Worm (Caenorhabditis elegans): ENCODE results near the gene gfl-1.
A peak's percentile ranks its signal among the peaks of the same experiment; 100 is the strongest.

The gfl-1 gene

DNA sequence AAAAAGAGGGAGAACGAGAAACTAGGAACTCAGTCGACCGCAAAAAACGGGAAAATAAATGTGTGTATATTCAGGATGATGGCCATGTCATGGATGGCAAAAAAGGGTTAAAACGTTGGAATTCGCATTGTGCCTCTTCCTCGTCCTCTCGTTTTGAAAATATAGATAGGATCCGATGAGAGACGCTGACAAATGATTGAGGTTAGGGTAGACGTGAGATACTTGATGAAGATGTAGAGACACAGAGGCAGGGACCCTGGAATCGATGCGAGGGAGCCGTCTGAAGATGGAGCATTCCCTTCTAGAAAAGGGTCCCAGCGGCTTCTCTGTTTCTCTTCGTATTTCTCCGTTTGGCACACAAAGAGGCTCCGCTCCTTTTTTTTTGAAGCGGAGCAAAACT lies 26.2 kb upstream of the gfl-1 start (continued):
- TF ChIP-seq snu-23 (GFP tag; optimal IDR thresholded peaks at IDR 0.05) = peak; percentile 24
- peak in 1 of 3 experiments; percentile 22 for TF ChIP-seq dpl-1 (GFP tag; optimal IDR thresholded peaks at IDR 0.05)
- no peak for TF ChIP-seq fos-1 (tag; optimal IDR thresholded peaks at IDR 0.05)
- no peak for TF ChIP-seq ztf-11 (tag; optimal IDR thresholded peaks at IDR 0.05)
- peak; percentile 39 for TF ChIP-seq swsn-7 (tag; optimal IDR thresholded peaks at IDR 0.05)
- no peak for TF ChIP-seq sup-37 (GFP tag; optimal IDR thresholded peaks at IDR 0.05)
- peak; percentile 4 for TF ChIP-seq nhr-71 (tag; optimal IDR thresholded peaks at IDR 0.05)
- TF ChIP-seq elt-2 (tag; optimal IDR thresholded peaks at IDR 0.05) = no peak
- TF ChIP-seq lin-14 (GFP tag; optimal IDR thresholded peaks at IDR 0.05) = peak; percentile 89
- TF ChIP-seq tbx-2 (tag; optimal IDR thresholded peaks at IDR 0.05) = peak; percentile 32
- no peak for TF ChIP-seq aly-2 (tag; optimal IDR thresholded peaks at IDR 0.05)
- TF ChIP-seq egl-13 (tag; optimal IDR thresholded peaks at IDR 0.05) = no peak

DNA sequence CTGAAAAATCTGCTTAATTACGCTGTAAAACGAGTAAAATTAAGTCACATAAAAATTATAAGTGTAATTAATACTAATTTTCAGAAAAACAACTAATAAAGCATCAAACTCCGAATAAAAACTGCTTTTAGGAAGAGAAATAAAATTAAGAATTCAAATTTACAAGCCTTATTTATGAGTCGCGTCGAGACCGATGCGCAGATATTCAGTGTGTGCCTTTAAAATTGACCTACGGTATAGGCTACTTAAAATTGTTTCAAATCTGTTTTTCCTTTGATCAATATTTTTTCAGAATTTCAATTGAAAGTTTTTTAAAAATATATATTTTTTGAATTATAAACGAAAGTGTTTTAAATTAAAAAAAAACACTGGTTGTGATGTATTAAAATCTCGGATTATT lies 22.9 kb upstream of the gfl-1 start, which contains the start of gene sms-1:
TSS of gene sms-1 (minus strand) at position 6 of the 400 bp plus-strand sequence.
- TF ChIP-seq unc-98 (GFP tag; IDR thresholded peaks at IDR 0.05) (no peak), ztf-4 (tag; optimal IDR thresholded peaks at IDR 0.05) (no peak), unc-30 (tag; optimal IDR thresholded peaks at IDR 0.05) (no peak), ceh-88 (GFP tag; IDR thresholded peaks at IDR 0.05) (no peak), ztf-11 (tag; optimal IDR thresholded peaks at IDR 0.05) (no peak), unc-130 (tag; optimal IDR thresholded peaks at IDR 0.05) (no peak), blmp-1 (tag; optimal IDR thresholded peaks at IDR 0.05) (no peak), unc-62 (GFP tag; optimal IDR thresholded peaks at IDR 0.05) (no peak)

DNA sequence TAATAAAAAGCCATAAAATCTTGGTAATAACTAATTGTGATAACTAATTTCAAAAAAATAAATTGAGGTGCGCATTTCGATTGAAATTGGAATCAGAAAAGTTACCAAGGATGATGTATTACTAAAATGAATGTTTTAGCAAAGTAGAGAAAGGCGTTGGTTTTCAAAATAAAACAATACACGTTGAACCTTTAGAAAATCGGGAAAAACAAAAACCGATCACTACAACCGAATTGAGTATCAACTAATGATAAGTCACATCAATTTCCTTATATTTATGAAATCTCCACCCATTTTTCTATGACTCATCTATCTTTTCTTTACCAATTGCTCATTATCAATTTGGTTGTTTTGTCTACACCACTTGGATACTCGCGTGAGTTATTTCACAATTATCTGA lies 20.7 kb upstream of the gfl-1 start, which contains the start of gene H21P03.10:
TSS of gene H21P03.10 (plus strand) at position 301 of the 400 bp plus-strand sequence.
- TF ChIP-seq mdl-1 (tag; optimal IDR thresholded peaks at IDR 0.05) = no peak
- no peak for TF ChIP-seq sptf-1 (tag; optimal IDR thresholded peaks at IDR 0.05)
- no peak for TF ChIP-seq nhr-76 (tag; optimal IDR thresholded peaks at IDR 0.05)
- TF ChIP-seq unc-98 (GFP tag; IDR thresholded peaks at IDR 0.05) = no peak
- no peak for TF ChIP-seq unc-86 (tag; optimal IDR thresholded peaks at IDR 0.05)

DNA sequence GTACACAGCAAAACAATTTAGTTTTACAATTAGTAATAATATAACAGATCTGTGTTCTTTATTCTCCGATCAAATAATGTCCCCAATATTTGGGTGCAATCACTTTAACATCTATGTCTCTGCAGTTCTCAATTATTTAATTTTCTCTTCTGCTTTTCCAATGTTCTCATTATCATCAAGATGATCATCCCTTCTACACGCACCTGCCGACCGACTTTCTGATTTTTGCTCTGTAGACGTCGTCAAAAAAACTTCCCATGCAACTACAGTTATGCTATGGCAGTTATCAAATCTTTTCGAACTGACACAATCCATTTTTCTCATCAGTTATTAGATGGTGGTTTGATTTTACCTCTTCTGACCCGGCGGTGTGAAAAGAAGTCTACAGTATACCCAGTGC lies 17.4 kb upstream of the gfl-1 start:
- TF ChIP-seq irx-1 (tag; optimal IDR thresholded peaks at IDR 0.05) (no peak), ets-5 (GFP tag; IDR thresholded peaks at IDR 0.05) (no peak), ceh-8 (GFP tag; optimal IDR thresholded peaks at IDR 0.05) (no peak), efl-1 (optimal IDR thresholded peaks at IDR 0.05) (no peak), efl-1 (GFP tag; optimal IDR thresholded peaks at IDR 0.05 in 1 of 2) (no peak), aha-1 (tag; optimal IDR thresholded peaks at IDR 0.05) (no peak), nhr-90 (tag; optimal IDR thresholded peaks at IDR 0.05; ENCODE audit: poor library complexity) (peak; percentile 8), fkh-8 (tag; optimal IDR thresholded peaks at IDR 0.05) (no peak), egl-13 (tag; optimal IDR thresholded peaks at IDR 0.05) (no peak), hlh-4 (tag; optimal IDR thresholded peaks at IDR 0.05) (no peak), zip-4 (GFP tag; optimal IDR thresholded peaks at IDR 0.05) (no peak), pax-3 (tag; optimal IDR thresholded peaks at IDR 0.05) (no peak), nhr-237 (tag; optimal IDR thresholded peaks at IDR 0.05) (no peak), lin-13 (GFP tag; optimal IDR thresholded peaks at IDR 0.05) (no peak), nhr-20 (tag; optimal IDR thresholded peaks at IDR 0.05) (peak; percentile 40), unc-130 (tag; optimal IDR thresholded peaks at IDR 0.05) (peak; percentile 24), C34B4.2 (tag; optimal IDR thresholded peaks at IDR 0.05) (no peak), fkh-10 (GFP tag; optimal IDR thresholded peaks at IDR 0.05) (no peak), dpl-1 (GFP tag; optimal IDR thresholded peaks at IDR 0.05) (no peak), fos-1 (tag; optimal IDR thresholded peaks at IDR 0.05) (no peak), mdl-1 (tag; optimal IDR thresholded peaks at IDR 0.05) (no peak), unc-30 (tag; optimal IDR thresholded peaks at IDR 0.05) (no peak), unc-98 (GFP tag; IDR thresholded peaks at IDR 0.05) (no peak), rnt-1 (tag; optimal IDR thresholded peaks at IDR 0.05) (no peak), nhr-47 (tag; optimal IDR thresholded peaks at IDR 0.05) (no peak), ces-1 (GFP tag; optimal IDR thresholded peaks at IDR 0.05) (no peak), ceh-88 (GFP tag; IDR thresholded peaks at IDR 0.05) (no peak), grh-1 (GFP tag; IDR thresholded peaks at IDR 0.05) (no peak), blmp-1 (tag; optimal IDR thresholded peaks at IDR 0.05) (peak; percentile 34), hlh-17 (GFP tag; optimal IDR thresholded peaks at IDR 0.05; ENCODE audit: borderline replicate concordance) (no peak), C04F5.9 (tag; optimal IDR thresholded peaks at IDR 0.05) (no peak), vab-15 (tag; optimal IDR thresholded peaks at IDR 0.05) (no peak), jun-1 (tag; optimal IDR thresholded peaks at IDR 0.05) (no peak)
